Worm (Caenorhabditis elegans): ENCODE results near the gene nhr-225.
A peak's percentile ranks its signal among the peaks of the same experiment; 100 is the strongest.

The nhr-225 gene

ce11 chrV:2308246-2308645 lies 18.0 kb upstream of the nhr-225 start:
- TF ChIP-seq T22C8.4 (GFP tag; IDR thresholded peaks at IDR 0.05) (no peak), ref-1 (GFP tag; conservative IDR thresholded peaks at IDR 0.05) (no peak), cog-1 (tag; optimal IDR thresholded peaks at IDR 0.05) (no peak)

ce11 chrV:2306383-2306782 lies 16.1 kb upstream of the nhr-225 start:
- TF ChIP-seq ref-1 (GFP tag; conservative IDR thresholded peaks at IDR 0.05) (no peak), med-1 (GFP tag; optimal IDR thresholded peaks at IDR 0.05; ENCODE audit: insufficient read depth) (no peak), flt-1 (GFP tag; IDR thresholded peaks at IDR 0.05) (no peak), T22C8.4 (GFP tag; IDR thresholded peaks at IDR 0.05) (no peak), ztf-23 (GFP tag; IDR thresholded peaks at IDR 0.05) (no peak), ztf-29 (GFP tag; IDR thresholded peaks at IDR 0.05) (no peak), tab-1 (GFP tag; IDR thresholded peaks at IDR 0.05) (no peak), klf-2 (GFP tag; conservative IDR thresholded peaks at IDR 0.05) (no peak), cog-1 (tag; optimal IDR thresholded peaks at IDR 0.05) (no peak)

- TF ChIP-seq tab-1 (GFP tag; IDR thresholded peaks at IDR 0.05) (no peak), flt-1 (GFP tag; IDR thresholded peaks at IDR 0.05) (no peak), ztf-29 (GFP tag; IDR thresholded peaks at IDR 0.05) (no peak), med-1 (GFP tag; optimal IDR thresholded peaks at IDR 0.05; ENCODE audit: insufficient read depth) (no peak), ref-1 (GFP tag; conservative IDR thresholded peaks at IDR 0.05) (no peak), cog-1 (tag; optimal IDR thresholded peaks at IDR 0.05) (no peak), T22C8.4 (GFP tag; IDR thresholded peaks at IDR 0.05) (no peak), klf-2 (GFP tag; conservative IDR thresholded peaks at IDR 0.05) (no peak), ztf-23 (GFP tag; IDR thresholded peaks at IDR 0.05) (no peak)
Measured at ce11 chrV:2303775-2304174, 13.5 kb upstream of the nhr-225 start, which contains the start of gene irld-15. irld-15 (minus strand) TSS chrV:2303875.

ce11 chrV:2300905-2301304 lies 10.6 kb upstream of the nhr-225 start, which contains the start of gene Y19D10B.8:
Y19D10B.8 (minus strand) TSS chrV:2301005.
- TF ChIP-seq klf-2 (GFP tag; conservative IDR thresholded peaks at IDR 0.05), result no peak

ce11 chrV:2294577-2294976 lies 4.3 kb upstream of the nhr-225 start, which contains the start of gene nhr-226:
nhr-226 (plus strand) TSS chrV:2294877.
- TF ChIP-seq klf-2 (GFP tag; conservative IDR thresholded peaks at IDR 0.05) (no peak), cog-1 (tag; optimal IDR thresholded peaks at IDR 0.05) (no peak), T22C8.4 (GFP tag; IDR thresholded peaks at IDR 0.05) (no peak), flt-1 (GFP tag; IDR thresholded peaks at IDR 0.05) (no peak), ref-1 (GFP tag; conservative IDR thresholded peaks at IDR 0.05) (no peak)

- TF ChIP-seq cog-1 (tag; optimal IDR thresholded peaks at IDR 0.05), result no peak
- TF ChIP-seq ztf-23 (GFP tag; IDR thresholded peaks at IDR 0.05), result no peak
- no peak for TF ChIP-seq tab-1 (GFP tag; IDR thresholded peaks at IDR 0.05)
- TF ChIP-seq med-1 (GFP tag; optimal IDR thresholded peaks at IDR 0.05; ENCODE audit: insufficient read depth), result no peak
- no peak for TF ChIP-seq flt-1 (GFP tag; IDR thresholded peaks at IDR 0.05)
- no peak for TF ChIP-seq T22C8.4 (GFP tag; IDR thresholded peaks at IDR 0.05)
- no peak for TF ChIP-seq klf-2 (GFP tag; conservative IDR thresholded peaks at IDR 0.05)
- no peak for TF ChIP-seq ref-1 (GFP tag; conservative IDR thresholded peaks at IDR 0.05)
- TF ChIP-seq ztf-29 (GFP tag; IDR thresholded peaks at IDR 0.05), result no peak
Measured at ce11 chrV:2292240-2292639, 2.0 kb upstream of the nhr-225 start, which contains the start of gene nhr-115. nhr-115 (plus strand) TSS chrV:2292540.

- TF ChIP-seq klf-2 (GFP tag; conservative IDR thresholded peaks at IDR 0.05), result no peak
- no peak for TF ChIP-seq ztf-29 (GFP tag; IDR thresholded peaks at IDR 0.05)
- TF ChIP-seq ztf-23 (GFP tag; IDR thresholded peaks at IDR 0.05), result no peak
- TF ChIP-seq med-1 (GFP tag; optimal IDR thresholded peaks at IDR 0.05; ENCODE audit: insufficient read depth), result no peak
- TF ChIP-seq T22C8.4 (GFP tag; IDR thresholded peaks at IDR 0.05), result no peak
- no peak for TF ChIP-seq ref-1 (GFP tag; conservative IDR thresholded peaks at IDR 0.05)
- no peak for TF ChIP-seq cog-1 (tag; optimal IDR thresholded peaks at IDR 0.05)
- TF ChIP-seq flt-1 (GFP tag; IDR thresholded peaks at IDR 0.05), result no peak
- TF ChIP-seq tab-1 (GFP tag; IDR thresholded peaks at IDR 0.05), result no peak
Measured at ce11 chrV:2285107-2285506, 5.2 kb downstream of the nhr-225 start, which contains the start of gene nhr-227. nhr-227 (plus strand) TSS chrV:2285432.

- peak; percentile 18 for TF ChIP-seq cog-1 (tag; optimal IDR thresholded peaks at IDR 0.05)
- no peak for TF ChIP-seq T22C8.4 (GFP tag; IDR thresholded peaks at IDR 0.05)
Measured at ce11 chrV:2281499-2281898, 8.8 kb downstream of the nhr-225 start, which contains the start of gene nhr-228. nhr-228 (plus strand) TSS chrV:2281759.

ce11 chrV:2278543-2278942 lies 11.7 kb downstream of the nhr-225 start, which contains the start of gene fbxa-137:
fbxa-137 (plus strand) TSS chrV:2278816.
- no peak for TF ChIP-seq ztf-23 (GFP tag; IDR thresholded peaks at IDR 0.05)
- peak; percentile 67 for TF ChIP-seq cog-1 (tag; optimal IDR thresholded peaks at IDR 0.05)

ce11 chrV:2278052-2278451 lies 12.2 kb downstream of the nhr-225 start, which contains the start of gene nhr-59:
nhr-59 (minus strand) TSS chrV:2278265.
- no peak for TF ChIP-seq flt-1 (GFP tag; IDR thresholded peaks at IDR 0.05)
- TF ChIP-seq T22C8.4 (GFP tag; IDR thresholded peaks at IDR 0.05), result no peak
- no peak for TF ChIP-seq tab-1 (GFP tag; IDR thresholded peaks at IDR 0.05)
- TF ChIP-seq ztf-29 (GFP tag; IDR thresholded peaks at IDR 0.05), result no peak
- TF ChIP-seq ref-1 (GFP tag; conservative IDR thresholded peaks at IDR 0.05), result no peak
- TF ChIP-seq klf-2 (GFP tag; conservative IDR thresholded peaks at IDR 0.05), result no peak
- no peak for TF ChIP-seq ztf-23 (GFP tag; IDR thresholded peaks at IDR 0.05)
- no peak for TF ChIP-seq med-1 (GFP tag; optimal IDR thresholded peaks at IDR 0.05; ENCODE audit: insufficient read depth)
- TF ChIP-seq cog-1 (tag; optimal IDR thresholded peaks at IDR 0.05), result no peak

- TF ChIP-seq flt-1 (GFP tag; IDR thresholded peaks at IDR 0.05) (no peak), ref-1 (GFP tag; conservative IDR thresholded peaks at IDR 0.05) (no peak), cog-1 (tag; optimal IDR thresholded peaks at IDR 0.05) (no peak), ztf-23 (GFP tag; IDR thresholded peaks at IDR 0.05) (no peak), T22C8.4 (GFP tag; IDR thresholded peaks at IDR 0.05) (no peak), ztf-29 (GFP tag; IDR thresholded peaks at IDR 0.05) (no peak), med-1 (GFP tag; optimal IDR thresholded peaks at IDR 0.05; ENCODE audit: insufficient read depth) (no peak), tab-1 (GFP tag; IDR thresholded peaks at IDR 0.05) (no peak), klf-2 (GFP tag; conservative IDR thresholded peaks at IDR 0.05) (no peak)
Measured at ce11 chrV:2277260-2277659, 13.0 kb downstream of the nhr-225 start.

All from whole organism, midembryonic.